Fruit fly (Drosophila melanogaster) Kc167 (cell line): ENCODE measurements around the gene Fer3.

Experiments
- h ChIP-seq: fragments of >200 bp; optimal IDR thresholded peaks from 3 replicates; lab custom pipeline; 2018; ENCODE audit warnings: missing external identifiers
- insv ChIP-seq: fragments of >200 bp; optimal IDR thresholded peaks from 3 replicates; lab custom pipeline; 2018; ENCODE audit warnings: missing external identifiers
- psq ChIP-seq: fragments of >200 bp; optimal IDR thresholded peaks from 2 replicates; lab custom pipeline; 2017; ENCODE audit warnings: missing external identifiers
- ttk ChIP-seq: sonication (Bioruptor generic); optimal IDR thresholded peaks from 2 replicates; lab custom pipeline; 2017; ENCODE audit warnings: missing external identifiers

dm6 chr3R:11661187-11661586 is 32.9 kb downstream of the Fer3 start:
- TF ChIP-seq h (lab: Kevin White, UChicago) (no peak), insv (lab: Kevin White, UChicago) (no peak), ttk (lab: Kevin White, UChicago) (no peak), psq (lab: Kevin White, UChicago) (no peak)
